Worm (Caenorhabditis elegans): ENCODE data around the gene C31H2.14.

Gene C31H2.14

ce11 chrX:5100738-5101379 lies 47.2 kb upstream of the C31H2.14 start, which contains the start of gene vit-2 (continued):
- TF ChIP-seq K11D2.4 (GFP tag; IDR thresholded peaks at IDR 0.05) (no peak), ceh-58 (GFP tag; IDR thresholded peaks at IDR 0.05) (no peak), cebp-1 (GFP tag; IDR thresholded peaks at IDR 0.05) (no peak), cebp-1 (tag; optimal IDR thresholded peaks at IDR 0.05) (peak; percentile 59), B0035.1 (tag; optimal IDR thresholded peaks at IDR 0.05) (peak; percentile 25), nhr-90 (tag; optimal IDR thresholded peaks at IDR 0.05) (peak; percentile 70), rcor-1 (GFP tag; IDR thresholded peaks at IDR 0.05) (no peak), ceh-40 (GFP tag; IDR thresholded peaks at IDR 0.05) (no peak), F49E8.2 (tag; optimal IDR thresholded peaks at IDR 0.05; ENCODE audit: insufficient read depth) (no peak), Y95B8A.8 (GFP tag; IDR thresholded peaks at IDR 0.05) (no peak), ztf-18 (tag; optimal IDR thresholded peaks at IDR 0.05) (no peak), nfyb-1 (GFP tag; IDR thresholded peaks at IDR 0.05) (peak; percentile 83), chd-7 (tag; optimal IDR thresholded peaks at IDR 0.05) (peak; percentile 44), lin-40 (tag; optimal IDR thresholded peaks at IDR 0.05) (peak; percentile 40), T07F8.4 (tag; optimal IDR thresholded peaks at IDR 0.05) (no peak), bed-1 (GFP tag; IDR thresholded peaks at IDR 0.05) (0 out of 2 replicates have a peak, but pooled peaks have one; percentile 53), dpl-1 (GFP tag; optimal IDR thresholded peaks at IDR 0.05) (no peak), ekl-4 (GFP tag; IDR thresholded peaks at IDR 0.05) (peak; percentile 54; the same call in 1 of the 2 replicates), nhr-179 (tag; optimal IDR thresholded peaks at IDR 0.05) (peak; percentile 47), D2030.7 (GFP tag; IDR thresholded peaks at IDR 0.05) (no peak), mcd-1 (GFP tag; IDR thresholded peaks at IDR 0.05) (peak; percentile 49; the same call in 1 of the 2 replicates), mes-4 (tag; optimal IDR thresholded peaks at IDR 0.05) (no peak), madf-8 (GFP tag; conservative IDR thresholded peaks at IDR 0.05) (no peak), athp-1 (tag; optimal IDR thresholded peaks at IDR 0.05) (no peak), dox-1 (GFP tag; IDR thresholded peaks at IDR 0.05) (peak; percentile 60), nhr-80 (tag; optimal IDR thresholded peaks at IDR 0.05) (peak; percentile 79), repo-1 (tag; optimal IDR thresholded peaks at IDR 0.05) (peak; percentile 42), nfya-1 (tag; optimal IDR thresholded peaks at IDR 0.05; ENCODE audit: borderline replicate concordance, insufficient read depth) (no peak), pbrm-1 (GFP tag; IDR thresholded peaks at IDR 0.05) (peak; percentile 48; the same call in 1 of the 2 replicates), Y56A3A.18 (GFP tag; IDR thresholded peaks at IDR 0.05) (no peak), ZK185.1 (tag; optimal IDR thresholded peaks at IDR 0.05; ENCODE audit: poor library complexity, severe bottlenecking) (no peak), tlf-1 (GFP tag; optimal IDR thresholded peaks at IDR 0.05) (no peak), unc-62 (GFP tag; optimal IDR thresholded peaks at IDR 0.05) (peak; percentile 86), ets-4 (GFP tag; optimal IDR thresholded peaks at IDR 0.05) (peak; percentile 45), ztf-22 (GFP tag; optimal IDR thresholded peaks at IDR 0.05) (peak; percentile 21)

DNA sequence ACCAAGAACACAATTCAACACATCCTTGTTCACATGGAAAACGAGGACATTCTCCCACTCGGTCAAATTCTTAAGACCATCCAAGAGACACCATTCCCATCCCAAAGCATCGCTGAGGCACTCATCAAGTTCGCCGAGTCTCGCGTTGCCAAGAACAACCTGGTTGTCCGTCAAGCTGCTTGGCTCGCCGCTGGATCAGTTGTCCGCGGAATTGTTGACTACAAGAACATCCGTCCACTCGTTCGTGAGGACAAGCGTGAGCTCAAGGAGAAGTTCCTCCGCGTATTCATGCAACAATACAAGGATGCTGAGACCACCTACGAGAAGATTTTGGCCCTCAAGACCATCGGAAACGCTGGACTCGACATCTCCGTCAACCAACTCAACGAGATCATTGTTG lies 45.7 kb upstream of the C31H2.14 start:
- TF ChIP-seq cebp-1 (GFP tag; IDR thresholded peaks at IDR 0.05): no peak
- TF ChIP-seq cebp-1 (tag; optimal IDR thresholded peaks at IDR 0.05): peak; percentile 2
- TF ChIP-seq lag-1 (GFP tag; IDR thresholded peaks at IDR 0.05): 0 out of 2 replicates have a peak, but pooled peaks have one; percentile 29
- TF ChIP-seq B0261.1 (tag; optimal IDR thresholded peaks at IDR 0.05): no peak
- no peak for TF ChIP-seq egl-18 (GFP tag; IDR thresholded peaks at IDR 0.05)
- TF ChIP-seq Y56A3A.18 (GFP tag; IDR thresholded peaks at IDR 0.05): peak; percentile 25; the same call in 1 of the 2 replicates
- no peak for TF ChIP-seq madf-10 (tag; optimal IDR thresholded peaks at IDR 0.05)
- 0 out of 2 replicates have a peak, but pooled peaks have one; percentile 21 for TF ChIP-seq zfh-2 (GFP tag; conservative IDR thresholded peaks at IDR 0.05)
- TF ChIP-seq Y53G8AR.9 (GFP tag; conservative IDR thresholded peaks at IDR 0.05): peak; percentile 75
- no peak for TF ChIP-seq D2030.7 (GFP tag; IDR thresholded peaks at IDR 0.05)
- no peak for TF ChIP-seq nhr-80 (tag; optimal IDR thresholded peaks at IDR 0.05)
- TF ChIP-seq nhr-90 (tag; optimal IDR thresholded peaks at IDR 0.05): no peak
- TF ChIP-seq cebp-2 (GFP tag; IDR thresholded peaks at IDR 0.05): peak; percentile 57; the same call in 1 of the 2 replicates
- TF ChIP-seq madf-3 (GFP tag; IDR thresholded peaks at IDR 0.05): no peak
- TF ChIP-seq unc-62 (GFP tag; optimal IDR thresholded peaks at IDR 0.05): no peak
- TF ChIP-seq nfyb-1 (GFP tag; IDR thresholded peaks at IDR 0.05): 0 out of 2 replicates have a peak, but pooled peaks have one; percentile 5

Data from whole organism, young adult.